Worm (Caenorhabditis elegans) whole organism, early embryonic: ENCODE measurements around the gene rab-39.

Source experiments
- B0310.2 ChIP-seq: sonication (generic microtip); optimal IDR thresholded peaks from 2 replicates; lab custom pipeline; 2016; ENCODE audit warnings: mild to moderate bottlenecking, missing genetic modification characterization, missing compliant biosample characterization
- F13C5.2 ChIP-seq: sonication (generic microtip); optimal IDR thresholded peaks from 2 replicates; lab custom pipeline; 2017; ENCODE audit warnings: mild to moderate bottlenecking, missing genetic modification characterization, inconsistent platforms, missing compliant biosample characterization
- aly-1 ChIP-seq: sonication (generic microtip); optimal IDR thresholded peaks from 2 replicates; lab custom pipeline; 2016; ENCODE audit warnings: missing genetic modification characterization, missing compliant biosample characterization
- ama-1 ChIP-seq: fragments of 150-350 bp; optimal IDR thresholded peaks from 2 replicates; lab custom pipeline; 2014
- ceh-13 ChIP-seq: fragments of 200-800 bp; sonication (Bioruptor generic); optimal IDR thresholded peaks from 2 replicates; lab custom pipeline; 2018; ENCODE audit warnings: mild to moderate bottlenecking, missing genetic modification characterization, missing compliant biosample characterization
- ceh-36 ChIP-seq: sonication (generic microtip); optimal IDR thresholded peaks from 2 replicates; lab custom pipeline; 2016; ENCODE audit warnings: missing genetic modification characterization, inconsistent platforms, missing compliant biosample characterization
- ets-7 ChIP-seq: sonication (generic microtip); optimal IDR thresholded peaks from 2 replicates; lab custom pipeline; 2016; ENCODE audit warnings: missing genotype, missing genetic modification characterization, missing compliant biosample characterization
- flt-1 ChIP-seq: fragments of 200-800 bp; sonication (Bioruptor generic); IDR thresholded peaks from 2 replicates; pipeline ENCODE4 v1.3.6; 2022; ENCODE audit warnings: missing genetic modification characterization, missing compliant biosample characterization
- hmbx-1 ChIP-seq: sonication (generic microtip); optimal IDR thresholded peaks from 2 replicates; lab custom pipeline; 2016; ENCODE audit warnings: mild to moderate bottlenecking, missing genetic modification characterization, missing compliant biosample characterization
- hmg-4 ChIP-seq: fragments of 200-800 bp; sonication (Bioruptor generic); optimal IDR thresholded peaks from 2 replicates; lab custom pipeline; 2018; ENCODE audit warnings: mild to moderate bottlenecking, missing genetic modification characterization, missing compliant biosample characterization
- hnd-1 ChIP-seq: sonication (generic microtip); optimal IDR thresholded peaks from 2 replicates; lab custom pipeline; 2016; ENCODE audit warnings: missing genetic modification characterization, missing compliant biosample characterization
- pes-1 ChIP-seq: fragments of 200-800 bp; sonication (Bioruptor generic); IDR thresholded peaks from 2 replicates; pipeline ENCODE4 v1.3.6; 2022; ENCODE audit warnings: missing genetic modification reagents, missing genetic modification characterization, missing compliant biosample characterization
- scrt-1 ChIP-seq: fragments of 200-800 bp; sonication (Bioruptor generic); IDR thresholded peaks from 2 replicates; pipeline ENCODE4 v1.3.6; 2022; ENCODE audit warnings: missing genetic modification characterization, missing compliant biosample characterization
- sea-1 ChIP-seq: fragments of 200-800 bp; sonication (Bioruptor generic); conservative IDR thresholded peaks from 2 replicates; pipeline ENCODE4 v1.3.6; 2022; ENCODE audit warnings: missing genetic modification characterization, missing compliant biosample characterization
- tbx-11 ChIP-seq: fragments of 200-800 bp; sonication (Bioruptor generic); IDR thresholded peaks from 2 replicates; pipeline ENCODE4 v1.3.6; 2022; ENCODE audit warnings: missing genetic modification characterization, missing compliant biosample characterization
- tbx-37 ChIP-seq: fragments of 200-800 bp; sonication (Bioruptor generic); conservative IDR thresholded peaks from 2 replicates; pipeline ENCODE4 v1.3.6; 2022; ENCODE audit warnings: missing genetic modification reagents, missing genetic modification characterization, missing compliant biosample characterization
- tra-4 ChIP-seq: sonication (generic microtip); optimal IDR thresholded peaks from 2 replicates; lab custom pipeline; 2017; ENCODE audit warnings: missing genetic modification characterization, missing compliant biosample characterization

The rab-39 gene

ce11 chrII:9329474-9329873 is 6.8 kb upstream of the rab-39 start, which contains the start of gene wbp-2:
TSS of gene wbp-2 (plus strand) at chrII:9329774.
- no peak for TF ChIP-seq ceh-36
- no peak for TF ChIP-seq scrt-1
- no peak for TF ChIP-seq ets-7 (tag; lab: Kevin White, UChicago)
- no peak for TF ChIP-seq pes-1 (GFP tag; lab: Robert Waterston, UW)
- no peak for TF ChIP-seq aly-1 (tag; lab: Kevin White, UChicago)
- TF ChIP-seq tra-4 (tag; lab: Kevin White, UChicago) = no peak
- no peak for TF ChIP-seq ceh-13 (GFP tag; lab: Kevin White, UChicago)
- no peak for TF ChIP-seq ama-1 (lab: Kevin White, UChicago)
- TF ChIP-seq hmg-4 (GFP tag; lab: Kevin White, UChicago) = no peak
- TF ChIP-seq tbx-11 (GFP tag; lab: Robert Waterston, UW) = no peak
- no peak for TF ChIP-seq hmbx-1
- TF ChIP-seq flt-1 (GFP tag; lab: Robert Waterston, UW) = no peak
- no peak for TF ChIP-seq tbx-37
- TF ChIP-seq hnd-1 (tag; lab: Kevin White, UChicago) = no peak
- no peak for TF ChIP-seq B0310.2 (tag; lab: Kevin White, UChicago)
- no peak for TF ChIP-seq F13C5.2 (tag; lab: Kevin White, UChicago)
- no peak for TF ChIP-seq sea-1 (GFP tag; lab: Robert Waterston, UW)

ce11 chrII:9325555-9325954 is 2.8 kb upstream of the rab-39 start:
- TF ChIP-seq aly-1 (tag; lab: Kevin White, UChicago) (no peak), tbx-37 (no peak), ceh-36 (no peak), tbx-11 (GFP tag; lab: Robert Waterston, UW) (no peak), sea-1 (GFP tag; lab: Robert Waterston, UW) (no peak), scrt-1 (no peak), pes-1 (GFP tag; lab: Robert Waterston, UW) (no peak), hnd-1 (tag; lab: Kevin White, UChicago) (no peak), ama-1 (lab: Kevin White, UChicago) (no peak), ceh-13 (GFP tag; lab: Kevin White, UChicago) (no peak), tra-4 (tag; lab: Kevin White, UChicago) (no peak)

ce11 chrII:9324824-9325351 is 2.2 kb upstream of the rab-39 start, which contains the start of gene eat-3:
TSS of gene eat-3 (plus strand) at chrII:9324874.
- TF ChIP-seq pes-1 (GFP tag; lab: Robert Waterston, UW) (no peak), ama-1 (lab: Kevin White, UChicago) (no peak), sea-1 (GFP tag; lab: Robert Waterston, UW) (no peak), tbx-11 (GFP tag; lab: Robert Waterston, UW) (no peak), B0310.2 (tag; lab: Kevin White, UChicago) (no peak), aly-1 (tag; lab: Kevin White, UChicago) (no peak), flt-1 (GFP tag; lab: Robert Waterston, UW) (no peak), tbx-37 (no peak), ceh-13 (GFP tag; lab: Kevin White, UChicago) (no peak), hmbx-1 (no peak), hnd-1 (tag; lab: Kevin White, UChicago) (no peak), scrt-1 (no peak), ceh-36 (no peak), hmg-4 (GFP tag; lab: Kevin White, UChicago) (no peak), ets-7 (tag; lab: Kevin White, UChicago) (no peak), F13C5.2 (tag; lab: Kevin White, UChicago) (no peak), tra-4 (tag; lab: Kevin White, UChicago) (no peak)

- no peak for TF ChIP-seq tra-4 (tag; lab: Kevin White, UChicago)
- no peak for TF ChIP-seq sea-1 (GFP tag; lab: Robert Waterston, UW)
- TF ChIP-seq tbx-37 = no peak
- no peak for TF ChIP-seq ama-1 (lab: Kevin White, UChicago)
- TF ChIP-seq flt-1 (GFP tag; lab: Robert Waterston, UW) = no peak
- TF ChIP-seq aly-1 (tag; lab: Kevin White, UChicago) = no peak
Observed at ce11 chrII:9323660-9324059, 940 bp upstream of the rab-39 start, which contains the start of gene egli-1. TSS of gene egli-1 (plus strand) at chrII:9323960.

- no peak for TF ChIP-seq hmg-4 (GFP tag; lab: Kevin White, UChicago)
- no peak for TF ChIP-seq sea-1 (GFP tag; lab: Robert Waterston, UW)
- no peak for TF ChIP-seq ama-1 (lab: Kevin White, UChicago)
- no peak for TF ChIP-seq scrt-1
- TF ChIP-seq pes-1 (GFP tag; lab: Robert Waterston, UW) = no peak
- no peak for TF ChIP-seq hnd-1 (tag; lab: Kevin White, UChicago)
- no peak for TF ChIP-seq tbx-37
- TF ChIP-seq tbx-11 (GFP tag; lab: Robert Waterston, UW) = no peak
- no peak for TF ChIP-seq aly-1 (tag; lab: Kevin White, UChicago)
- no peak for TF ChIP-seq F13C5.2 (tag; lab: Kevin White, UChicago)
Observed at ce11 chrII:9319058-9319915, 3.4 kb downstream of the rab-39 start, which contains the start of the genes csa-1 and wdfy-2. TSS of gene csa-1 (minus strand) at chrII:9319726. TSS of gene wdfy-2 (plus strand) at chrII:9319865.

- TF ChIP-seq hmbx-1 (no peak), hmg-4 (GFP tag; lab: Kevin White, UChicago) (peak; percentile 25)
Observed at ce11 chrII:9316801-9317200, 5.9 kb downstream of the rab-39 start.

- TF ChIP-seq pes-1 (GFP tag; lab: Robert Waterston, UW) (no peak), ceh-13 (GFP tag; lab: Kevin White, UChicago) (no peak), aly-1 (tag; lab: Kevin White, UChicago) (no peak), ama-1 (lab: Kevin White, UChicago) (no peak), hmg-4 (GFP tag; lab: Kevin White, UChicago) (no peak), hnd-1 (tag; lab: Kevin White, UChicago) (no peak), tra-4 (tag; lab: Kevin White, UChicago) (no peak), B0310.2 (tag; lab: Kevin White, UChicago) (no peak)
Observed at ce11 chrII:9315692-9316091, 7.0 kb downstream of the rab-39 start.
